Fruit fly (Drosophila melanogaster) whole organism, adult: ENCODE data around the gene CG9389.

Experiments
- CG11617 ChIP-seq: fragments of 200-800 bp; sonication (Bioruptor generic); optimal IDR thresholded peaks from 2 replicates; lab custom pipeline; 2017; ENCODE audit warnings: mild to moderate bottlenecking, missing biosample characterization, missing genetic modification reagents, missing genetic modification characterization
- CG12768 ChIP-seq: fragments of 200-800 bp; sonication (Bioruptor generic); optimal IDR thresholded peaks from 2 replicates; lab custom pipeline; 2017; ENCODE audit warnings: missing biosample characterization, missing genetic modification characterization, mild to moderate bottlenecking, moderate library complexity, missing genetic modification reagents
- CG14711 ChIP-seq: fragments of 200-800 bp; sonication (Bioruptor generic); optimal IDR thresholded peaks from 2 replicates; lab custom pipeline; 2018; ENCODE audit warnings: missing biosample characterization, mild to moderate bottlenecking, missing genetic modification characterization, moderate library complexity
- CG1620 ChIP-seq: fragments of 200-800 bp; sonication (Bioruptor generic); optimal IDR thresholded peaks from 2 replicates; lab custom pipeline; 2016; ENCODE audit warnings: missing biosample characterization, missing genetic modification characterization
- CG33017 ChIP-seq: fragments of 200-800 bp; sonication (Bioruptor generic); optimal IDR thresholded peaks from 2 replicates; lab custom pipeline; 2018; ENCODE audit warnings: missing biosample characterization, mild to moderate bottlenecking, missing genetic modification characterization, moderate library complexity
- CG5204 ChIP-seq: fragments of 200-800 bp; sonication (Bioruptor generic); optimal IDR thresholded peaks from 2 replicates; lab custom pipeline; 2016; ENCODE audit warnings: missing biosample characterization, missing genetic modification characterization
- CG7045 ChIP-seq: fragments of 200-800 bp; sonication (Bioruptor generic); optimal IDR thresholded peaks from 2 replicates; lab custom pipeline; 2017; ENCODE audit warnings: missing biosample characterization, mild to moderate bottlenecking, missing genetic modification characterization
- CG7101 ChIP-seq: fragments of 200-800 bp; sonication (Bioruptor generic); optimal IDR thresholded peaks from 2 replicates; lab custom pipeline; 2018; ENCODE audit warnings: missing biosample characterization, mild to moderate bottlenecking, missing genetic modification characterization, moderate library complexity
- Clk ChIP-seq: fragments of 200-800 bp; sonication (Bioruptor generic); optimal IDR thresholded peaks from 2 replicates; lab custom pipeline; 2017; ENCODE audit warnings: missing biosample characterization, missing genetic modification characterization
- Crg-1 ChIP-seq: fragments of 200-800 bp; sonication (Bioruptor generic); optimal IDR thresholded peaks from 2 replicates; lab custom pipeline; 2016; ENCODE audit warnings: missing biosample characterization, missing genetic modification characterization
- Hr96 ChIP-seq: fragments of 200-800 bp; sonication (Bioruptor generic); optimal IDR thresholded peaks from 2 replicates; lab custom pipeline; 2016; ENCODE audit warnings: missing biosample characterization, missing genetic modification characterization
- Mnt ChIP-seq: fragments of 200-800 bp; sonication (Bioruptor generic); optimal IDR thresholded peaks from 2 replicates; lab custom pipeline; 2016; ENCODE audit warnings: missing biosample characterization, mild to moderate bottlenecking, missing genetic modification characterization
- bab1 ChIP-seq: fragments of 200-800 bp; sonication (Bioruptor generic); optimal IDR thresholded peaks from 3 replicates; lab custom pipeline; 2019; ENCODE audit warnings: missing biosample characterization, mild to moderate bottlenecking, missing genetic modification characterization, moderate library complexity
- cic ChIP-seq: fragments of 200-800 bp; sonication (Bioruptor generic); optimal IDR thresholded peaks from 2 replicates; lab custom pipeline; 2017; ENCODE audit warnings: missing biosample characterization, mild to moderate bottlenecking, missing genetic modification characterization, moderate library complexity
- cnc ChIP-seq, 2 experiments: fragments of >200 bp; optimal IDR thresholded peaks; 2 replicates each; lab custom pipeline; 2017
- kay ChIP-seq: fragments of 200-800 bp; sonication (Bioruptor generic); peaks from one replicate; lab custom pipeline; 2016; ENCODE audit warnings: missing biosample characterization, missing genetic modification characterization, borderline replicate concordance
- ovo ChIP-seq: fragments of 200-800 bp; sonication (Bioruptor generic); optimal IDR thresholded peaks from 2 replicates; lab custom pipeline; 2016; ENCODE audit warnings: missing biosample characterization, missing genetic modification characterization
- pad ChIP-seq: fragments of 200-800 bp; sonication (Bioruptor generic); optimal IDR thresholded peaks from 3 replicates; lab custom pipeline; 2017; ENCODE audit warnings: missing biosample characterization, missing genetic modification characterization, mild to moderate bottlenecking, moderate library complexity, missing genetic modification reagents
- tj ChIP-seq: fragments of 200-800 bp; sonication (Bioruptor generic); optimal IDR thresholded peaks from 3 replicates; lab custom pipeline; 2017; ENCODE audit warnings: missing biosample characterization, mild to moderate bottlenecking, missing genetic modification characterization, moderate library complexity
- toe ChIP-seq: fragments of 200-800 bp; sonication (Bioruptor generic); optimal IDR thresholded peaks from 2 replicates; lab custom pipeline; 2016; ENCODE audit warnings: missing biosample characterization, missing genetic modification characterization

Gene CG9389

DNA sequence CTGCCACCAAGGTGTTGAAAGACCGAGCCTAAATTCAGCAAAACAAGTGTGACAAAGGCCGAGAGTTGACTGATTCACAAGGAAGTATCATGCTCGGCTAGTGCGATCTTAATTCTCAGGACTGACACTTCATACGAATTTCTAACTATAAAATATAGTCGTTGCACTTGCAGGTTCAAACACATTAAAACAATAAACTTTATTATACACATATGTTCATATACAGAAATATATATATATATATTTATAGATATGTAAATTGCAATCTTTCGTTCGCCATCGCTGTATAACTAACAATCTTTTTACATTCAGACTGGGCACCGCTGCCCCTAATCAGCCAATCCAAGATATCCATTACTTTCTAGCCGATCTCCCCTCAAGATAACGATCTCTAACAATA, at the start of gene CG9389:
TSS of gene CG9389 (minus strand) at position 101 of the 400 bp plus-strand sequence.
- no peak for TF ChIP-seq toe (GFP tag; lab: Kevin White, UChicago)
- no peak for TF ChIP-seq tj (GFP tag; lab: Kevin White, UChicago)
- TF ChIP-seq CG5204 (GFP tag; lab: Kevin White, UChicago), result no peak
- TF ChIP-seq kay, result no peak
- TF ChIP-seq CG7101 (tag; lab: Kevin White, UChicago), result no peak
- no peak for TF ChIP-seq CG33017 (tag; lab: Kevin White, UChicago)
- TF ChIP-seq CG12768 (GFP tag; lab: Kevin White, UChicago), result no peak
- no peak for TF ChIP-seq Mnt (GFP tag; lab: Kevin White, UChicago)
- no peak for TF ChIP-seq pad (GFP tag; lab: Kevin White, UChicago)
- no peak for TF ChIP-seq Hr96 (GFP tag; lab: Kevin White, UChicago)

DNA sequence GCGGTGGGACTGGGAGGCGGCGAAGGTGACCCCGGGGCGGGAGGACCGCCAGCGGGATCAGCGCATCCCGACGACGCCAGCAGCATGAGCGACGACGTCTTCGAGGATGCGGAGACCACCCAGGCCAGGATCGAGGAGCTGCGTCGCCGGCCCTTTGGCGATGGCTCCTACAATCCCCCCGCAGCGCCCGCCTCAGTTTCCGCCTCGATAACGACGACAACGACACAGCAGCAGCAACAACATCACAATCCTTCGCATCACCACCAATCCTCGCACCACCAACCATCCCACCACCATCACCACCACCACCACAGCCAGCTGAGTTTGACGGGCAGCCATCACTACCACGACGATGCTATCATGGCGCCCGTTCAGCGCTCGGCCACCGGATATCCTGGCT, 49.6 kb upstream of the CG9389 start:
- no peak for TF ChIP-seq ovo (GFP tag; lab: Kevin White, UChicago)
- no peak for TF ChIP-seq CG7101 (tag; lab: Kevin White, UChicago)
- no peak for TF ChIP-seq CG14711 (tag; lab: Kevin White, UChicago)

DNA sequence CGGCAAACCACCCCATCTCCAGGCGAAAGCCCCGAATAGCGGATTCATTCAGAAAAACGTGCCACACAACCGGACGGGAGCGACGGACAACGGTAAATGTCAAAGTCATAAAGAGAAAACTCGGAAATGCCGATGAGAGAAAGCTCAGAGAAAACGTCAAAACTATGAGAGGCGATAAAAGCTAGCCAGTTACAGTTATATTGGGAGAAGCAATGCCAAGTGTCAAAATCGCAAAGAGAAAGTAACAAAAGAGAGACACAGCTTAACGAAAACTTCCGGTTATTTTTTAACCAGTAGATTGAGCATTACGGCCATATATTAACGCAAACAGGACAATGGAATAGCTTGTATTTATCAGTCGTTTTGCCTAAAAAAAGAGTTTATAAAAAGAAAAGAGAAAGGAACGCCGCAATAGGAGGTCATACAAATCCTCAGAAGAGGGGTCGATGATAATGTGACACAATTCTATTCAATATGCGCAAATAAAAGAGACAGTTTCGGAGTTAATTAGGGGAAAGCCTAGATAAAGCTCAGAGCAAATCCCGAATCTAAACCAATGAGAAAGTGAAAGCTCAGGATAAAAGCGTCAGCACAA, 49.0 kb upstream of the CG9389 start:
- TF ChIP-seq CG7045 (no peak), pad (GFP tag; lab: Kevin White, UChicago) (peak; percentile 0), CG1620 (GFP tag; lab: Kevin White, UChicago) (no peak), cnc (optimal IDR thresholded peaks at IDR 0.05; lab: Kevin White, UChicago) (no peak), bab1 (no peak), CG12768 (GFP tag; lab: Kevin White, UChicago) (no peak), CG11617 (GFP tag; lab: Kevin White, UChicago) (no peak)

DNA sequence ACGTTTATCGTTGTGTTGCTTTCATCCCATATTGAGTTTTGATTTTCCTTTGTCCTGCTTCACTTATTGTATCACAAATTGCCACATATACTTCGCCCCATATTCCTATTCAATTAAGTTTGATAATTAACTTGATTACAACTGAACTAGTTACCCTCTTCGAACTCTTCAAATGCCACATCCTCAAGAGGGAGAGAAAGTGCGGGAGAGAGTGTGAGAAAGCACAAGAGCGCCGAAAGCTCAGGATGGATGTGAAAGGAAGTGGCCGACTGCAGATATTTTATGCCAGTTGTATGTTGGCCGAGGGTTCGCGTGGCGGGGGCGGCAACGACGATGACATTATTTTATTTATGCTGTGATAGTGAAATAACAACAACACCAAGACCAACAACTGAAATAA, 48.1 kb upstream of the CG9389 start, which contains the start of gene Rab26:
TSS of gene Rab26 (plus strand) at position 301 of the 400 bp plus-strand sequence.
- TF ChIP-seq CG11617 (GFP tag; lab: Kevin White, UChicago) (no peak), toe (GFP tag; lab: Kevin White, UChicago) (no peak), cnc (optimal IDR thresholded peaks at IDR 0.05; lab: Kevin White, UChicago) (no peak), Hr96 (GFP tag; lab: Kevin White, UChicago) (no peak), pad (GFP tag; lab: Kevin White, UChicago) (no peak), bab1 (no peak), CG33017 (tag; lab: Kevin White, UChicago) (no peak), Crg-1 (GFP tag; lab: Kevin White, UChicago) (no peak), ovo (GFP tag; lab: Kevin White, UChicago) (no peak), CG7101 (tag; lab: Kevin White, UChicago) (no peak), CG1620 (GFP tag; lab: Kevin White, UChicago) (no peak), CG7045 (no peak), CG12768 (GFP tag; lab: Kevin White, UChicago) (no peak), CG14711 (tag; lab: Kevin White, UChicago) (no peak), Mnt (GFP tag; lab: Kevin White, UChicago) (no peak), CG5204 (GFP tag; lab: Kevin White, UChicago) (no peak), kay (no peak), tj (GFP tag; lab: Kevin White, UChicago) (no peak), cic (no peak), Clk (GFP tag; lab: Kevin White, UChicago) (no peak)

DNA sequence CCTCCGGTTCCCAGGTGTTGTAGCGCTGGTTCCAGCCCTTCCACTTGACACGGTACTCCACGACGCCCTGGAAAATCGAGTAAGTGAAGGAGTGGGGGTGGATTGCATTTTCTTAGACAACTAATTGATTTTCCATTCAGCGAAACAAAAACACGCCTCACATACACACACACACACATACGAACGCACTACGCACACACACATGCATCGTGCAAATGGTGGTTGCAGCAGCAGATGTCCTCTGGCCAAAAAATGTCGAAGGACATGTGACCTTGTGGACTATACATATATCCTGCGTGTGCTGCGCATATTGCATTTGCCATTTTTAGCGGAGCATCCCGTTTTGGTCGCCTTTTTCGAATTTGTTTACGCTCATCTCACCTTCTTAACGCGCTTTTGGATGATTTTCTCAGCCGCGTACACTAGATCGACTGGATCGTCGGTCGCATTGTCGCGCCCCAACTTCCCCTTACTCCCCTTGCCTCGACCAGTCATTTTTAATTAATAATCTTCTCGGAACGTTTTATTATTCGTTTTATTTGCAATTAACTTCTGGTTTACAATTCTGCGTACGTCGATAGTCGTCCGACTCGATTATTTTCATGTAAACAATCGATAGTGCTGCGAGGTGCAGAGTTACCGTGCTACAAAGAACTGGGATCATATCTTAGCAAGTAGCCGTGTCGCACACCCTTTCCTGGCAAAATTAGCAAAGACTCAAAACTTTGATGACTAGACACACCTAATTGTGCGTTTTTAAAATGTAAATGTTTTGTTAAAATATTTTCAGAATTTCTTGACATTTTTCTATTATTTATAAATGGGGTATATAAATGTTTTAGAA, 47.3 kb upstream of the CG9389 start, which contains the start of gene Pc:
TSS of gene Pc (minus strand) at position 605 of the 844 bp plus-strand sequence.
- TF ChIP-seq CG14711 (tag; lab: Kevin White, UChicago) (peak; percentile 86), CG12768 (GFP tag; lab: Kevin White, UChicago) (no peak), cic (peak; percentile 3), CG7101 (tag; lab: Kevin White, UChicago) (no peak), CG7045 (no peak), cnc (optimal IDR thresholded peaks at IDR 0.05; lab: Kevin White, UChicago) (no peak), toe (GFP tag; lab: Kevin White, UChicago) (peak; percentile 15), CG1620 (GFP tag; lab: Kevin White, UChicago) (peak; percentile 21), bab1 (peak; percentile 60), Crg-1 (GFP tag; lab: Kevin White, UChicago) (no peak), CG5204 (GFP tag; lab: Kevin White, UChicago) (no peak), CG33017 (tag; lab: Kevin White, UChicago) (no peak), Mnt (GFP tag; lab: Kevin White, UChicago) (peak; percentile 54), Hr96 (GFP tag; lab: Kevin White, UChicago) (no peak), kay (peak; percentile 88), ovo (GFP tag; lab: Kevin White, UChicago) (no peak), tj (GFP tag; lab: Kevin White, UChicago) (peak; percentile 70), CG11617 (GFP tag; lab: Kevin White, UChicago) (no peak), Clk (GFP tag; lab: Kevin White, UChicago) (no peak), pad (GFP tag; lab: Kevin White, UChicago) (no peak)
